Worm (Caenorhabditis elegans) whole organism, midembryonic: ENCODE data around the gene mtm-3.

Source experiments
- T22C8.4 ChIP-seq: fragments of 200-800 bp; sonication (Bioruptor generic); IDR thresholded peaks from 2 replicates; pipeline ENCODE4 v1.3.6; 2022; ENCODE audit warnings: missing genetic modification characterization, missing compliant biosample characterization
- cog-1 ChIP-seq: sonication (generic microtip); optimal IDR thresholded peaks from 2 replicates; lab custom pipeline; 2016; ENCODE audit warnings: missing genetic modification characterization, missing compliant biosample characterization
- flt-1 ChIP-seq: fragments of 200-800 bp; sonication (Bioruptor generic); IDR thresholded peaks from 2 replicates; pipeline ENCODE4 v1.3.6; 2022; ENCODE audit warnings: missing genetic modification characterization, missing compliant biosample characterization
- med-1 ChIP-seq: sonication (generic microtip); optimal IDR thresholded peaks from 2 replicates; lab custom pipeline; 2017; ENCODE audit warnings: missing genetic modification characterization, mild to moderate bottlenecking, missing compliant biosample characterization, antibody characterized with exemption, missing genetic modification reagents; ENCODE audit not compliant: insufficient read depth
- ref-1 ChIP-seq: fragments of 200-800 bp; sonication (Bioruptor generic); conservative IDR thresholded peaks from 2 replicates; pipeline ENCODE4 v1.3.6; 2022; ENCODE audit warnings: missing genetic modification reagents, missing genetic modification characterization, missing compliant biosample characterization
- tab-1 ChIP-seq: fragments of 200-800 bp; sonication (Bioruptor generic); IDR thresholded peaks from 2 replicates; pipeline ENCODE4 v1.3.6; 2022; ENCODE audit warnings: missing genetic modification characterization, missing compliant biosample characterization

DNA sequence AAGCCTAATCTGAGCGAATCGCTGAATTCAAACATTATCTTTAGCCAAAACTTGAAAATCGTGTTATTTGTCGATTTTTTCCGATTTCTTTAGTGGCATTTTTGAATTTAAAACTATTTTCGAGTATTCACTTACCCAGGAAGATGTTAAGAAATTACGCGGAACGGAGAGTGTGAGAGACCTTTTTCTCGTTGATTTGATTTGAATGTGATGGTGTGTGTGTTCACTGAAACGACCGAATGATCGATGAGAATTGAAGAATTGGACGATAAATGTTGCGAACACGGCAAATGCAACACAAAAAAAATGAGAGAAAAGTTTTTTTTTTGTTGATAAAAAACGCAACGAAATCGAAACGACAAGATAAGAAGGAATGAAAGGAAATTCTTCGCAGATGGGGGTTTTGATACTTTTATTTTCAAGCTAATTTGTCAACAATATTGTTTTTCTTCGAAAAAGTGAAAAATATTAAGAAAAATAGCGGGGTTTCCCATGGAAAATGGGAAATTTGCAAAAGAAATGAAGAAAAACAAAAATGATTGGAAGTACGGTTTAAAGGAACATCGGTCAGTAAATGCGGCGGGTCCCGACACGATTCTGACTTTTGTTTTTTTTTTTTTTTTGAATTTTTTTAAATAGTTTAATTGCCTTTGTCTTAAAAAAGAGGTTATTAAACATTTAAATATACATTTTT is at the start of gene mtm-3:
- TF ChIP-seq ref-1 (GFP tag; lab: Robert Waterston, UW), result no peak
- no peak for TF ChIP-seq tab-1 (GFP tag; lab: Robert Waterston, UW)
- no peak for TF ChIP-seq flt-1 (GFP tag; lab: Robert Waterston, UW)
- no peak for TF ChIP-seq cog-1 (tag; lab: Kevin White, UChicago)
- TF ChIP-seq T22C8.4 (GFP tag; lab: Robert Waterston, UW), result no peak
- no peak for TF ChIP-seq med-1
